Worm (Caenorhabditis elegans) whole organism, early embryonic: Measurements from ENCODE around the gene ptr-8.
"Not testable (repeated sequence)": the region's sequence is repeated elsewhere in the genome, so short reads cannot be mapped to it uniquely, and the experiment has no call there.

Experiments used
- B0310.2 ChIP-seq: sonication (generic microtip); optimal IDR thresholded peaks from 2 replicates; lab custom pipeline; 2016; ENCODE audit warnings: mild to moderate bottlenecking, missing genetic modification characterization, missing compliant biosample characterization
- F13C5.2 ChIP-seq: sonication (generic microtip); optimal IDR thresholded peaks from 2 replicates; lab custom pipeline; 2017; ENCODE audit warnings: mild to moderate bottlenecking, missing genetic modification characterization, inconsistent platforms, missing compliant biosample characterization
- aly-1 ChIP-seq: sonication (generic microtip); optimal IDR thresholded peaks from 2 replicates; lab custom pipeline; 2016; ENCODE audit warnings: missing genetic modification characterization, missing compliant biosample characterization
- ama-1 ChIP-seq: fragments of 150-350 bp; optimal IDR thresholded peaks from 2 replicates; lab custom pipeline; 2014
- ceh-13 ChIP-seq: fragments of 200-800 bp; sonication (Bioruptor generic); optimal IDR thresholded peaks from 2 replicates; lab custom pipeline; 2018; ENCODE audit warnings: mild to moderate bottlenecking, missing genetic modification characterization, missing compliant biosample characterization
- ceh-36 ChIP-seq: sonication (generic microtip); optimal IDR thresholded peaks from 2 replicates; lab custom pipeline; 2016; ENCODE audit warnings: missing genetic modification characterization, inconsistent platforms, missing compliant biosample characterization
- ets-7 ChIP-seq: sonication (generic microtip); optimal IDR thresholded peaks from 2 replicates; lab custom pipeline; 2016; ENCODE audit warnings: missing genotype, missing genetic modification characterization, missing compliant biosample characterization
- flt-1 ChIP-seq: fragments of 200-800 bp; sonication (Bioruptor generic); IDR thresholded peaks from 2 replicates; pipeline ENCODE4 v1.3.6; 2022; ENCODE audit warnings: missing genetic modification characterization, missing compliant biosample characterization
- hmbx-1 ChIP-seq: sonication (generic microtip); optimal IDR thresholded peaks from 2 replicates; lab custom pipeline; 2016; ENCODE audit warnings: mild to moderate bottlenecking, missing genetic modification characterization, missing compliant biosample characterization
- hmg-4 ChIP-seq: fragments of 200-800 bp; sonication (Bioruptor generic); optimal IDR thresholded peaks from 2 replicates; lab custom pipeline; 2018; ENCODE audit warnings: mild to moderate bottlenecking, missing genetic modification characterization, missing compliant biosample characterization
- hnd-1 ChIP-seq: sonication (generic microtip); optimal IDR thresholded peaks from 2 replicates; lab custom pipeline; 2016; ENCODE audit warnings: missing genetic modification characterization, missing compliant biosample characterization
- pes-1 ChIP-seq: fragments of 200-800 bp; sonication (Bioruptor generic); IDR thresholded peaks from 2 replicates; pipeline ENCODE4 v1.3.6; 2022; ENCODE audit warnings: missing genetic modification reagents, missing genetic modification characterization, missing compliant biosample characterization
- scrt-1 ChIP-seq: fragments of 200-800 bp; sonication (Bioruptor generic); IDR thresholded peaks from 2 replicates; pipeline ENCODE4 v1.3.6; 2022; ENCODE audit warnings: missing genetic modification characterization, missing compliant biosample characterization
- sea-1 ChIP-seq: fragments of 200-800 bp; sonication (Bioruptor generic); conservative IDR thresholded peaks from 2 replicates; pipeline ENCODE4 v1.3.6; 2022; ENCODE audit warnings: missing genetic modification characterization, missing compliant biosample characterization
- tbx-11 ChIP-seq: fragments of 200-800 bp; sonication (Bioruptor generic); IDR thresholded peaks from 2 replicates; pipeline ENCODE4 v1.3.6; 2022; ENCODE audit warnings: missing genetic modification characterization, missing compliant biosample characterization
- tbx-37 ChIP-seq: fragments of 200-800 bp; sonication (Bioruptor generic); conservative IDR thresholded peaks from 2 replicates; pipeline ENCODE4 v1.3.6; 2022; ENCODE audit warnings: missing genetic modification reagents, missing genetic modification characterization, missing compliant biosample characterization
- tra-4 ChIP-seq: sonication (generic microtip); optimal IDR thresholded peaks from 2 replicates; lab custom pipeline; 2017; ENCODE audit warnings: missing genetic modification characterization, missing compliant biosample characterization

The ptr-8 gene

DNA sequence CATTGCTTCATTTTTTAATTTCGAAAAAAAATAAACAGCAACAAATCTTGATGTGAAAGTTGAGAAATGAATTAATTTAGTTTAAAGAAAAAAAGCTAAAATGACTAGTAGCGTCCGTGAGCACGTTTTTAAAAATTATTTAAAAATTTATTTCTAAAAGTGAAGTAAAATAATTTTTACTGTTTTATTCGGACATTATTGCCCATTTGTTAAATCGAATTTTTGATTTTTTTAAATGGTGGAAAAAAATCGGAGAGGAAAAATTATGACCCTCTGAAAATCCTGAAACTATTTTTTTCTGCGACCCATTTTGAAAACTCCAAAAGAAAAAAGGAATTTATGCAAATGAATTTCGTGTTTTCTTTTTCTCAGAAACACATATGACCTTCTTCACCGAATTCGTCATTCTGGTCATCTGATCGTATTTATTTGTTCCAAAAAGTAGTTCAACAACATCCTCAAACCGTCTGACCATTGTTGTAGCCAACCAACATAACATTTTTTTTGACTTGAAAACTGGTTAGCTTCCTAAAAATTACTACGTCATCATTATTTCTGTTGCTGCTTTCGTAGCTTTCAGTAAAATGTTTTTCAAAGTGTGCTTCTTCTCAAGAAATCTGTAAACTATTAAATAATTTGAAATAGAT is 3.1 kb upstream of the ptr-8 start, which contains the start of gene F44F4.3:
Gene F44F4.3 (minus strand): TSS at position 51 of the 647 bp plus-strand sequence.
- no peak for TF ChIP-seq hmbx-1 (tag; lab: Kevin White, UChicago)
- no peak for TF ChIP-seq tra-4 (tag; lab: Kevin White, UChicago)
- no peak for TF ChIP-seq ceh-36
- TF ChIP-seq ceh-13 (GFP tag; lab: Kevin White, UChicago) = no peak
- no peak for TF ChIP-seq hnd-1 (tag; lab: Kevin White, UChicago)
- TF ChIP-seq F13C5.2 (tag; lab: Kevin White, UChicago) = no peak
- TF ChIP-seq flt-1 (GFP tag; lab: Robert Waterston, UW) = no peak
- TF ChIP-seq ets-7 = no peak
- TF ChIP-seq hmg-4 (GFP tag; lab: Kevin White, UChicago) = no peak
- TF ChIP-seq aly-1 (tag; lab: Kevin White, UChicago) = no peak
- TF ChIP-seq B0310.2 (tag; lab: Kevin White, UChicago) = no peak
- no peak for TF ChIP-seq sea-1
- TF ChIP-seq ama-1 = no peak
- no peak for TF ChIP-seq tbx-37 (GFP tag; lab: Robert Waterston, UW)
- TF ChIP-seq tbx-11 = no peak
- no peak for TF ChIP-seq scrt-1

DNA sequence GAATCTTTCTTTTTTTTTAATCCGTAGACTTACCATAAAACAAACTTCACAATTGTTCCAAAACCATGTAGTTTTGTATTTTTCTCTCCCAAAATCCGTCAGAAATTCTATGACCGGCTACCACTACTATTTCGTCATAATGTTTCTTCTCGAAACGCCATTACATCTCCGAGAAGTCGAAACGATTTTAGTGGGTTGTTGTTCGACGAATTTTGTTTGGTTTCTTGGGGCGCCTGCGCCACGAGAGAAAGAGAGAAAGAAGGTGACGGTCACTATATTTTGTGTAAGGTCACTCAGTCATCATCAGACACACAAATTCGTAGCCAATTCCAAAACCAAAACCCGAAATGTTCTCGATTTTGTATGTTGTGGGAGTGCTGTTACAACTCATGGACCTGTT is 2.0 kb upstream of the ptr-8 start:
- TF ChIP-seq ets-7 = no peak
- no peak for TF ChIP-seq F13C5.2 (tag; lab: Kevin White, UChicago)
- no peak for TF ChIP-seq hmbx-1 (tag; lab: Kevin White, UChicago)
- no peak for TF ChIP-seq ama-1
- TF ChIP-seq B0310.2 (tag; lab: Kevin White, UChicago) = no peak
- no peak for TF ChIP-seq tra-4 (tag; lab: Kevin White, UChicago)
- no peak for TF ChIP-seq ceh-36
- TF ChIP-seq aly-1 (tag; lab: Kevin White, UChicago) = no peak
- TF ChIP-seq flt-1 (GFP tag; lab: Robert Waterston, UW) = no peak
- no peak for TF ChIP-seq ceh-13 (GFP tag; lab: Kevin White, UChicago)
- no peak for TF ChIP-seq tbx-11
- no peak for TF ChIP-seq hmg-4 (GFP tag; lab: Kevin White, UChicago)

DNA sequence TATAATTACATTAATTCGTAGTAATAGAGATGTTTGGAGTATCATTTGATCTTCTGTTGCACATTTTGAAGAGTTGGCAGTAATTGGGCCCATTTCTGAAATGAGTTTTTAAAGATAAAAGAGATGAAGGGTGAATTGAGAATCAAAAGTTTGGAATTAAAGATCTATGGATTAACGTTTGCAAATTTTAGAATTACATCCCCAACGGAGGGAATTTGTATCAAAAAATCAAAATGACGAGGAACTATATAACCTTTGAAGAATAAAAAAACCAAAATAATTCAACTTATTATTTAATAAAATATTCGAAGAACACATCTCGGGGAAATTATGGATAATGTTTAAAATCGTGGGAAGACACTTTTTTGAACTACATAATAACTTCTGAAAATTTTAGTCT is 5.9 kb downstream of the ptr-8 start, which contains the start of gene sra-10:
Gene sra-10 (minus strand): TSS at position 101 of the 400 bp plus-strand sequence.
- TF ChIP-seq B0310.2 (tag; lab: Kevin White, UChicago) = no peak
- TF ChIP-seq aly-1 (tag; lab: Kevin White, UChicago) = no peak
- TF ChIP-seq sea-1 = no peak
- no peak for TF ChIP-seq F13C5.2 (tag; lab: Kevin White, UChicago)
- no peak for TF ChIP-seq tbx-37 (GFP tag; lab: Robert Waterston, UW)
- TF ChIP-seq flt-1 (GFP tag; lab: Robert Waterston, UW) = no peak
- no peak for TF ChIP-seq ceh-36
- TF ChIP-seq scrt-1 = no peak

DNA sequence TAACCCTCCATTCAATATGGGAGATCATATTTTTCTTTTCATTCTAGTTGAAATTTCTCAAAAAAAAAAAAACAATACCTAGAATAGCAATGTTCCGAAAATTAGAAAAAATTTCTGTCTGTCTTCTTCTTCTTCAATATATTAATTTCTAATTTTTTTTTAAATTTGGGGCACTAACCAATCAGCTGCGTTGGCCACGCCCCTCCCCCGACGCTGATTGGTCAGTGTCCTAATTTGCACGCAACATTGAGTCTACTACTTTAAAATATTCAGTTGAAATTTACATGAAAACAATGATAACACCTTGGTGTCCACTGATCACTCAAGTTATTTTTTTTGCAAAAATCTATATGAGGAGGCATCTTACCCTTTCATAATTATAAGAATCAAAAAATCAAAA is 6.9 kb downstream of the ptr-8 start:
- no peak for TF ChIP-seq tra-4 (tag; lab: Kevin White, UChicago)

DNA sequence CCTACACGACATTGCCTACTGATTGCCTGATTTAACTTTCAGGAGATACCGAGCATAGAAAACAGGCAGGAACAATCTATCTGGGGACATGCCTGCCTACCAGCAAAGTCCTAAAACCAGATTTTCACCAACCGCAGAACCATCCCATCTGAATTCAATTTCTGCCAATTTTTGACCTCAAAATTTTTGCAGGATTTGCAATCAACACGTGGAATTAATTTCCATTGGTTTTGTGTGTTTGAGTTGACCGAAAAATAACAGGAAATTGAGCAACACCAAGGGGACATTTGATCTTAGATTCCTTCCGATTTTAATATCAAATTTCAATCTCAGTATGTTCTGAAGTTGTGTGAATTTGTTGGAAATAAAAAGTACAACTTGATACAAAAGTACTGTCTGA is 9.9 kb downstream of the ptr-8 start:
- TF ChIP-seq flt-1 (GFP tag; lab: Robert Waterston, UW) (no peak), ama-1 (no peak), pes-1 (GFP tag; lab: Robert Waterston, UW) (no peak), ceh-36 (no peak), hmg-4 (GFP tag; lab: Kevin White, UChicago) (no peak), hmbx-1 (tag; lab: Kevin White, UChicago) (no peak), tbx-37 (GFP tag; lab: Robert Waterston, UW) (no peak), aly-1 (tag; lab: Kevin White, UChicago) (no peak), ets-7 (no peak), F13C5.2 (tag; lab: Kevin White, UChicago) (no peak), ceh-13 (GFP tag; lab: Kevin White, UChicago) (no peak), sea-1 (no peak)

DNA sequence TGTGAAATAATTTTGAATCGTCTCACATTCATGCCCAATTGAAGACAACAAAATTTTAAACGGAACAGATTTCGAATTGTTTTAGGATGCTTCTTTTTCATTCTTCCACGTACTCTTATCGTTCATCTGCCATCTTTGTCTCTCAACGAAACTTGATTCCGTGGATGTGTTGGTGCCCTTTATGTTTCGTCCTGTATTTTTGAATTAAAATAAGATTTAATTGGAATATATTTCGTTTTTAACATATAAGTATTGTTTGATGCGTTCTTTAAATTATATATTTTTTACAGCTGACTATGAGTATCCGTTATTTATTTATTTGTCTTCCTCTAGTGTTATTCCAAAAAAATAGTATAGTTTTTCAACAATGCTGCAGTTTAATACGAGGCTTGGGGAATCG is 13.0 kb downstream of the ptr-8 start, which contains the start of gene gly-1:
Gene gly-1 (minus strand): TSS at position 101 of the 400 bp plus-strand sequence.
- TF ChIP-seq ets-7 (no peak), tbx-37 (GFP tag; lab: Robert Waterston, UW) (no peak)

DNA sequence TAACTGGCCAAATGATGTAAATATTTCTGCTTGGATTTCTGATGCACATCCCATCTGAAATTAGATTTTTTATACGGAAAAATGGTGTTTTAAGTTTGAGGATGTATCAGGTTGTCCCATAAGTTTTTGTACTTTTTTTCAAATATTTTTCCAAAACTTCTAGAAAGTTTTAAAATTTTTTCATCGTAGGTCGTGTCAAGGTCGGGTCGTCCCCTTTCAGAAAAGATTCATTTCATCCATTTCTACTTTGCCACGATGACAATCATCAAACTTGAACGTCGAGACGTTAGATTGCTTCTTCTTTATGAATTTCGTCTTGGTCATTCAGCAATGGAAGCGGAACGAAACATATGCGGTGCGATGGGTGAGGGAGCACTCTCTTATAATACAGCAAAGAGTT is 15.3 kb downstream of the ptr-8 start, which contains the start of gene sra-12:
Gene sra-12 (minus strand): TSS at position 101 of the 400 bp plus-strand sequence.
- TF ChIP-seq hnd-1 (tag; lab: Kevin White, UChicago); hmg-4 (GFP tag; lab: Kevin White, UChicago); flt-1 (GFP tag; lab: Robert Waterston, UW): not testable (repeated sequence)

DNA sequence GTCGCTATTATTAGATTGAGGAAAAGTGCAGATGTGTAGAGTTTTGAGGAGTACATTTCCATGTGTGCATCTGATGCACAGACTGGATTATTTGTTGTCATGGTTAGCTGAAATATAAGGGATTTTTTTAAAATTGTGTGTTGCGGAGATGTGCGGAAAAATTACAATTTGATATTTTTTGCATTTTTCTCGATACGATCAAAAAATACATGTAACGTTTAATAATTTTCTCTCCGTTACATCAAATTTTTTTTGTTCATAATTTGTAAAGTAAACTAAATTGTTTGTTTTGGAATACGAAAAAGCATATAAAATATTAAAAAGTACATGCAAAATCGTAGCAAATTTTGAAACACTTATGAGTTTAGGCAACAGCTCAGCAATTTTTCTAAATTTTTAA is 21.1 kb downstream of the ptr-8 start, which contains the start of gene sra-11:
Gene sra-11 (minus strand): TSS at position 101 of the 400 bp plus-strand sequence.
- no peak for TF ChIP-seq F13C5.2 (tag; lab: Kevin White, UChicago)
- TF ChIP-seq ama-1 = no peak
- TF ChIP-seq flt-1 (GFP tag; lab: Robert Waterston, UW) = no peak
- TF ChIP-seq pes-1 (GFP tag; lab: Robert Waterston, UW) = no peak
- TF ChIP-seq sea-1 = no peak
- no peak for TF ChIP-seq hmbx-1 (tag; lab: Kevin White, UChicago)
- no peak for TF ChIP-seq B0310.2 (tag; lab: Kevin White, UChicago)
- TF ChIP-seq hmg-4 (GFP tag; lab: Kevin White, UChicago) = no peak
- TF ChIP-seq tra-4 (tag; lab: Kevin White, UChicago) = no peak
- no peak for TF ChIP-seq tbx-11
- no peak for TF ChIP-seq ets-7
